Worm (Caenorhabditis elegans) whole organism, L4/young adult: Measurements from ENCODE around the gene C45G9.6.
"Not testable (repeated sequence)": the region's sequence is repeated elsewhere in the genome, so short reads cannot be mapped to it uniquely, and the experiment has no call there.

Experiments used
- W03F9.2 ChIP-seq: fragments of 150-350 bp; optimal IDR thresholded peaks from 2 replicates; lab custom pipeline; 2014; ENCODE audit warnings: missing biosample characterization, missing genetic modification characterization
- dao-5 ChIP-seq: sonication (generic microtip); optimal IDR thresholded peaks from 2 replicates; lab custom pipeline; 2016; ENCODE audit warnings: missing genotype, missing genetic modification characterization, moderate library complexity, missing compliant biosample characterization
- him-1 ChIP-seq: sonication (generic microtip); optimal IDR thresholded peaks from 2 replicates; lab custom pipeline; 2016; ENCODE audit warnings: missing genotype, missing genetic modification reagents, missing genetic modification characterization, missing compliant biosample characterization

C45G9.6 gene

ce11 chrIII:5047740-5048139 is 11.5 kb downstream of the C45G9.6 start, which contains the start of gene C45G9.5:
C45G9.5 (plus strand) TSS chrIII:5048117.
- no peak for TF ChIP-seq dao-5 (tag; lab: Kevin White, UChicago)
- no peak for TF ChIP-seq W03F9.2
- TF ChIP-seq him-1 (tag; lab: Kevin White, UChicago): no peak

ce11 chrIII:5051949-5052348 is 15.7 kb downstream of the C45G9.6 start, which contains the start of gene C45G9.15:
C45G9.15 (minus strand) TSS chrIII:5052049.
- TF ChIP-seq him-1 (tag; lab: Kevin White, UChicago): no peak
- no peak for TF ChIP-seq W03F9.2
- no peak for TF ChIP-seq dao-5 (tag; lab: Kevin White, UChicago)

ce11 chrIII:5053541-5053940 is 17.3 kb downstream of the C45G9.6 start, which contains the start of gene C45G9.8:
C45G9.8 (minus strand) TSS chrIII:5053641.
- TF ChIP-seq dao-5 (tag; lab: Kevin White, UChicago): no peak
- TF ChIP-seq W03F9.2: no peak
- no peak for TF ChIP-seq him-1 (tag; lab: Kevin White, UChicago)

ce11 chrIII:5055709-5056108 is 19.5 kb downstream of the C45G9.6 start, which contains the start of gene C45G9.9:
C45G9.9 (minus strand) TSS chrIII:5055809.
- TF ChIP-seq W03F9.2; him-1 (tag; lab: Kevin White, UChicago); dao-5 (tag; lab: Kevin White, UChicago): not testable (repeated sequence)

ce11 chrIII:5061798-5062197 is 25.5 kb downstream of the C45G9.6 start, which contains the start of gene C45G9.10:
C45G9.10 (minus strand) TSS chrIII:5061898.
- TF ChIP-seq W03F9.2 (no peak), dao-5 (tag; lab: Kevin White, UChicago) (no peak), him-1 (tag; lab: Kevin White, UChicago) (no peak)

ce11 chrIII:5062406-5062805 is 26.1 kb downstream of the C45G9.6 start, which contains the start of gene C45G9.4:
C45G9.4 (plus strand) TSS chrIII:5062706.
- TF ChIP-seq dao-5 (tag; lab: Kevin White, UChicago); W03F9.2; him-1 (tag; lab: Kevin White, UChicago): not testable (repeated sequence)

- TF ChIP-seq W03F9.2 (peak; percentile 40), dao-5 (tag; lab: Kevin White, UChicago) (no peak), him-1 (tag; lab: Kevin White, UChicago) (peak; percentile 59)
These were observed 32.5 kb downstream of the C45G9.6 start, which contains the start of the genes C45G9.11 and C45G9.2 for ce11 chrIII:5068675-5069233. C45G9.11 (minus strand) TSS chrIII:5068725. C45G9.2 (plus strand) TSS chrIII:5069066.

ce11 chrIII:5071509-5071908 is 35.3 kb downstream of the C45G9.6 start, which contains the start of gene C45G9.12:
C45G9.12 (minus strand) TSS chrIII:5071609.
- TF ChIP-seq W03F9.2: no peak
- TF ChIP-seq him-1 (tag; lab: Kevin White, UChicago): no peak
- no peak for TF ChIP-seq dao-5 (tag; lab: Kevin White, UChicago)

ce11 chrIII:5074398-5074797 is 38.1 kb downstream of the C45G9.6 start, which contains the start of gene ttbk-6:
ttbk-6 (plus strand) TSS chrIII:5074698.
- TF ChIP-seq him-1 (tag; lab: Kevin White, UChicago) (no peak), W03F9.2 (no peak), dao-5 (tag; lab: Kevin White, UChicago) (no peak)

- TF ChIP-seq W03F9.2: no peak
- no peak for TF ChIP-seq him-1 (tag; lab: Kevin White, UChicago)
- TF ChIP-seq dao-5 (tag; lab: Kevin White, UChicago): no peak
These were observed 40.3 kb downstream of the C45G9.6 start for ce11 chrIII:5076569-5076968.

- TF ChIP-seq W03F9.2 (no peak), dao-5 (tag; lab: Kevin White, UChicago) (no peak), him-1 (tag; lab: Kevin White, UChicago) (no peak)
These were observed 41.0 kb downstream of the C45G9.6 start, which contains the start of gene alh-1 for ce11 chrIII:5077150-5077814. alh-1 (plus strand) TSS chrIII:5077764.

ce11 chrIII:5078062-5078461 is 41.8 kb downstream of the C45G9.6 start:
- TF ChIP-seq him-1 (tag; lab: Kevin White, UChicago) (no peak), dao-5 (tag; lab: Kevin White, UChicago) (no peak), W03F9.2 (no peak)

ce11 chrIII:5080700-5081572 is 44.7 kb downstream of the C45G9.6 start:
- TF ChIP-seq dao-5 (tag; lab: Kevin White, UChicago) (no peak), him-1 (tag; lab: Kevin White, UChicago) (peak; percentile 81), W03F9.2 (peak; percentile 1)
